Fruit fly (Drosophila melanogaster): ENCODE measurements around the gene CG13117.

The CG13117 gene

DNA sequence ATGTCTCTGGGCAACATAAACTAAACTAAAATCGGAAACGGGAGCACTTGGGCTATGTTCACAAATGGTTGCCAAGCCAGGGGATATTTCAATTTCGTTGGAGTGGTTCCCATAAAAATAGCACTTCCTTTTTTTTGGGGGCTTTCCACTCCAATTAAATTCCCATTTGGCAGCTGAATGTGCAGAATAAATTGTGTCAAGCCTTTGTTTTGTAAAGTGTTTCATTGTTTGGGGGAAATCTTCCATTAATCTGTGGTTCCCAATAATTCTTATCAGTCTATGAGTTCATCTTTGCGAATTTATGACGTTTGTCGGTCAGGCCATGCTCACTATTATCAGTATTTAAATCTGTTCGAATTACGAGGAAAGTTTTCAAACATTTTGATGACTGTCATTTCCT, 41.5 kb downstream of the CG13117 start:
- TF ChIP-seq CG1620 (GFP tag; optimal IDR thresholded peaks at IDR 0.05) (no peak), CG12768 (GFP tag; optimal IDR thresholded peaks at IDR 0.05) (no peak), CG14711 (tag; optimal IDR thresholded peaks at IDR 0.05) (no peak), ovo (GFP tag; optimal IDR thresholded peaks at IDR 0.05) (no peak), CG7045 (GFP tag; optimal IDR thresholded peaks at IDR 0.05) (no peak), toe (GFP tag; optimal IDR thresholded peaks at IDR 0.05) (no peak)

DNA sequence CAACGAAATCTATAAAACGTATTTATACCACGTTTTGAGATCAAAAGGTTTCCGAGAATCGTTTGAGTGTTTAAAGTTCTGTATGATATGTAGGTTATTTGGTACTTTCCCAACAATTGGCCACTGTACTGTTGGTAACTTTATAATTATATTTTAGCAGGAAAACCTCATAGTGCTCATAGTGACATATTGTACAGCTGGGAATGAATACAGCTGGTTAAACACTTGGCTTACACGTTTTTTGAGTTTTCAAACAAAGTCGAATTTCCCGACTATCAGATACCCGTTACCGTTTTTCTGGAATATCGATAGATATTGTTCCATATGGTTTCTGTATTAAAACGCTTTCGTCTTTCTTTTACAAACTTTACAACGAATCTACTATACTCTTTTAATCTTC, 42.0 kb downstream of the CG13117 start:
- TF ChIP-seq CG7045 (GFP tag; optimal IDR thresholded peaks at IDR 0.05) (no peak), Hr96 (GFP tag; optimal IDR thresholded peaks at IDR 0.05) (no peak), CG5204 (GFP tag; optimal IDR thresholded peaks at IDR 0.05) (no peak), CG7101 (tag; optimal IDR thresholded peaks at IDR 0.05) (no peak), CG11617 (GFP tag; optimal IDR thresholded peaks at IDR 0.05) (no peak), cnc (optimal IDR thresholded peaks at IDR 0.05) (no peak), bab1 (GFP tag; optimal IDR thresholded peaks at IDR 0.05) (no peak), toe (GFP tag; optimal IDR thresholded peaks at IDR 0.05) (no peak), ovo (GFP tag; optimal IDR thresholded peaks at IDR 0.05) (no peak), CG14711 (tag; optimal IDR thresholded peaks at IDR 0.05) (no peak), CG33017 (tag; optimal IDR thresholded peaks at IDR 0.05) (no peak), CG1620 (GFP tag; optimal IDR thresholded peaks at IDR 0.05) (no peak), Mnt (GFP tag; optimal IDR thresholded peaks at IDR 0.05) (no peak), Crg-1 (GFP tag; optimal IDR thresholded peaks at IDR 0.05) (no peak), kay (GFP tag; ENCODE audit: borderline replicate concordance) (no peak), Clk (GFP tag; optimal IDR thresholded peaks at IDR 0.05) (no peak), pad (GFP tag; optimal IDR thresholded peaks at IDR 0.05) (no peak), cic (GFP tag; optimal IDR thresholded peaks at IDR 0.05) (no peak), tj (GFP tag; optimal IDR thresholded peaks at IDR 0.05) (no peak), CG12768 (GFP tag; optimal IDR thresholded peaks at IDR 0.05) (no peak)

DNA sequence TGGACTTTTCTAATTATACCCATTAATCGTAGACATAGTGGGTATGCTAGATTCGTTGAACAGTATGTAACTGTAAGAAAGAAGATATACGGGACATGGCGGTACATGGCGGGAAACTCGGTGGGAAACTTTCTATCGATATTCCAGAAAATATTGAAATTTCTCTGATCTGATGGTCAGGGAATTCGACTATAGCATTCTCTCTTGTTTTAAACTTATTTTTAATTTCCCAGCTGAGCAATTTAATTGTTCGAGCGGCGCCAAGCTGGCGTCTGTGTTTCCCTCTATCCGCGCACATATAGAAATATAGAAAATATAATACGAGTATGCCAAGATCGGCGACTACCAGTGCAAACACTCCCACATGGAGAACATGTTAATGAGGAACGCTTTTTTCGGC, 42.7 kb downstream of the CG13117 start:
- TF ChIP-seq CG11617 (GFP tag; optimal IDR thresholded peaks at IDR 0.05) = peak; percentile 29
- no peak for TF ChIP-seq Crg-1 (GFP tag; optimal IDR thresholded peaks at IDR 0.05)
- no peak for TF ChIP-seq CG14711 (tag; optimal IDR thresholded peaks at IDR 0.05)
- peak; percentile 59 for TF ChIP-seq CG7101 (tag; optimal IDR thresholded peaks at IDR 0.05)
- peak; percentile 51 for TF ChIP-seq CG7045 (GFP tag; optimal IDR thresholded peaks at IDR 0.05)
- TF ChIP-seq ovo (GFP tag; optimal IDR thresholded peaks at IDR 0.05) = no peak
- no peak for TF ChIP-seq pad (GFP tag; optimal IDR thresholded peaks at IDR 0.05)
- TF ChIP-seq CG5204 (GFP tag; optimal IDR thresholded peaks at IDR 0.05) = peak; percentile 42
- no peak for TF ChIP-seq CG1620 (GFP tag; optimal IDR thresholded peaks at IDR 0.05)
- no peak for TF ChIP-seq Hr96 (GFP tag; optimal IDR thresholded peaks at IDR 0.05)
- TF ChIP-seq tj (GFP tag; optimal IDR thresholded peaks at IDR 0.05) = no peak
- TF ChIP-seq cic (GFP tag; optimal IDR thresholded peaks at IDR 0.05) = peak; percentile 41
- TF ChIP-seq Clk (GFP tag; optimal IDR thresholded peaks at IDR 0.05) = no peak
- TF ChIP-seq CG33017 (tag; optimal IDR thresholded peaks at IDR 0.05) = peak; percentile 69
- TF ChIP-seq cnc (optimal IDR thresholded peaks at IDR 0.05) = no peak
- peak; percentile 17 for TF ChIP-seq CG12768 (GFP tag; optimal IDR thresholded peaks at IDR 0.05)
- TF ChIP-seq toe (GFP tag; optimal IDR thresholded peaks at IDR 0.05) = no peak
- TF ChIP-seq Mnt (GFP tag; optimal IDR thresholded peaks at IDR 0.05) = no peak
- peak; percentile 63 for TF ChIP-seq kay (GFP tag; ENCODE audit: borderline replicate concordance)
- no peak for TF ChIP-seq bab1 (GFP tag; optimal IDR thresholded peaks at IDR 0.05)

DNA sequence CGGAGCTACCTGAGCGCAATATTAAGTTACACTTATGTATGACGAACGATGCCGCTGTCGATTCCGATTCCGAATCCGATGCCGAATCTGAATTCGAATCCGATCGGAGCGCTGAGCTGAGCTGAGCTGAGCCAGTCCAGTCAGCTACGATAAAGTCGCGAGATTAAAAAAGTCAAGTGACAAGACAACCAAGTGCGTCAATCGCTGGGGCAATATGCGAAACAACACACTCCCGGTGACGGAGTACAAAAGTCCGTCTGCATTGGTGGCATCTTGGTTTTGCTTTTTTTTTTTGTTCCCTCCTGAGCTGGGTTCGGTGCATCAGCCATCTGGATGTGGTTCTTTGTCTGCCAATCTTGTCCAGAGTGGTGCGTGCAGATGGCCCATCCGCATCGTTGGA, 43.3 kb downstream of the CG13117 start:
- TF ChIP-seq toe (GFP tag; optimal IDR thresholded peaks at IDR 0.05) (no peak), tj (GFP tag; optimal IDR thresholded peaks at IDR 0.05) (peak; percentile 3), CG1620 (GFP tag; optimal IDR thresholded peaks at IDR 0.05) (no peak), Mnt (GFP tag; optimal IDR thresholded peaks at IDR 0.05) (no peak), CG14711 (tag; optimal IDR thresholded peaks at IDR 0.05) (no peak)

DNA sequence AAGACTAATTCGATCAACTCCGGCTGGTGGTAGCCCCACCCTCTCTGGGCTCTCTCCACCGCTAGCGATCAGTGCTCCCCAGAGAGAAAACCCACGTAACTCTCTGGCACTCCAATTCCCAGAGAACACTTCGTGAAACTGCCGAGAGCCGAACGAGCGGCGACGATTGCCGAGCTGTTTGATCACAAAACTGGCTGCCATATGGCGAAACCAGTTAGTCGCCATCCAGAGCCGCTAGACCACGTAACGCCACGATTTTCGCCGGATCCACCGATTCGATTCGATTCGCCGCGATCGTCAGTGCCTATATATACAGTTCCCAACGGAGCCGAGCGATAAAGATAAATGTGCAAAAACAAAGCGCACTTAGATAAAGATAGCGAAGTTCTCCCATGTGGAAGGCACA, 45.7 kb downstream of the CG13117 start, which contains the start of gene IP3K1:
TSS of gene IP3K1 (plus strand) at position 209 of the 406 bp plus-strand sequence.
- peak; percentile 90 for TF ChIP-seq Mnt (GFP tag; optimal IDR thresholded peaks at IDR 0.05)
- peak; percentile 38 for TF ChIP-seq toe (GFP tag; optimal IDR thresholded peaks at IDR 0.05)
- TF ChIP-seq Hr96 (GFP tag; optimal IDR thresholded peaks at IDR 0.05) = peak; percentile 70
- peak; percentile 43 for TF ChIP-seq CG33017 (tag; optimal IDR thresholded peaks at IDR 0.05)
- TF ChIP-seq ovo (GFP tag; optimal IDR thresholded peaks at IDR 0.05) = peak; percentile 79
- TF ChIP-seq CG7045 (GFP tag; optimal IDR thresholded peaks at IDR 0.05) = no peak
- TF ChIP-seq CG11617 (GFP tag; optimal IDR thresholded peaks at IDR 0.05) = peak; percentile 51
- peak; percentile 8 for TF ChIP-seq Clk (GFP tag; optimal IDR thresholded peaks at IDR 0.05)
- TF ChIP-seq CG1620 (GFP tag; optimal IDR thresholded peaks at IDR 0.05) = peak; percentile 41
- peak; percentile 4 for TF ChIP-seq Crg-1 (GFP tag; optimal IDR thresholded peaks at IDR 0.05)
- no peak for TF ChIP-seq cnc (optimal IDR thresholded peaks at IDR 0.05)
- TF ChIP-seq CG14711 (tag; optimal IDR thresholded peaks at IDR 0.05) = no peak
- TF ChIP-seq cic (GFP tag; optimal IDR thresholded peaks at IDR 0.05) = peak; percentile 95
- peak; percentile 80 for TF ChIP-seq pad (GFP tag; optimal IDR thresholded peaks at IDR 0.05)
- TF ChIP-seq tj (GFP tag; optimal IDR thresholded peaks at IDR 0.05) = peak; percentile 75
- peak; percentile 84 for TF ChIP-seq CG12768 (GFP tag; optimal IDR thresholded peaks at IDR 0.05)
- no peak for TF ChIP-seq CG5204 (GFP tag; optimal IDR thresholded peaks at IDR 0.05)
- peak; percentile 57 for TF ChIP-seq CG7101 (tag; optimal IDR thresholded peaks at IDR 0.05)
- TF ChIP-seq kay (GFP tag; ENCODE audit: borderline replicate concordance) = no peak
- peak; percentile 83 for TF ChIP-seq bab1 (GFP tag; optimal IDR thresholded peaks at IDR 0.05)

DNA sequence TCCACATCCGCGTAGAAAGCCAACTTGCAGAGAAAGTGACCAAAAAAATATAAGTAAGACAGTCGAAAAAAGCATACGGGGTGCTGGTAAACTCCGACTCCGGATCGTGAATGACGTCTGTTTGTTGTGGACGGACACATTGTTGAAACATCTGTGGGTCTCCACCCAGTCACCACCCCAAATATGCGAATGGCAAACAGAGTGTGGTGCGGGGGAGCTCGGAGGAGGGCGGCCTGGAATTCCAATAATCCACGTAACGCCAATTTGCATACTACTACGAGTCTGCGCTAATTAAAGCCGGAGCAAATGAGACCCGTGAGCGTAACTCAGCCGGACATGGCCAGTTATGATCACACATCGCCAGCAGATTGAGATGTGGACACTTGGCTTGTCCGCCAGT, 46.7 kb downstream of the CG13117 start:
- TF ChIP-seq ovo (GFP tag; optimal IDR thresholded peaks at IDR 0.05) = no peak
- no peak for TF ChIP-seq CG12768 (GFP tag; optimal IDR thresholded peaks at IDR 0.05)
- TF ChIP-seq CG14711 (tag; optimal IDR thresholded peaks at IDR 0.05) = no peak
- no peak for TF ChIP-seq Clk (GFP tag; optimal IDR thresholded peaks at IDR 0.05)
- TF ChIP-seq toe (GFP tag; optimal IDR thresholded peaks at IDR 0.05) = no peak
- TF ChIP-seq CG33017 (tag; optimal IDR thresholded peaks at IDR 0.05) = no peak
- no peak for TF ChIP-seq tj (GFP tag; optimal IDR thresholded peaks at IDR 0.05)
- TF ChIP-seq bab1 (GFP tag; optimal IDR thresholded peaks at IDR 0.05) = no peak

Measured in whole organism, adult.